Worm (Caenorhabditis elegans): Measurements from ENCODE around the gene F17C11.26.

- TF ChIP-seq npax-4 (tag; optimal IDR thresholded peaks at IDR 0.05) (no peak), rnt-1 (tag; optimal IDR thresholded peaks at IDR 0.05) (no peak), hlh-8 (tag; optimal IDR thresholded peaks at IDR 0.05) (no peak), ceh-22 (tag; optimal IDR thresholded peaks at IDR 0.05) (no peak), ref-2 (tag; optimal IDR thresholded peaks at IDR 0.05) (no peak), tbx-2 (tag; optimal IDR thresholded peaks at IDR 0.05) (no peak), nfya-1 (tag; optimal IDR thresholded peaks at IDR 0.05) (no peak), ztf-16 (tag; optimal IDR thresholded peaks at IDR 0.05) (no peak)
These were observed 2.5 kb upstream of the F17C11.26 start, which contains the start of gene F17C11.11 for ce11 chrV:10938739-10939138.

All from whole organism, late embryonic.